Worm (Caenorhabditis elegans) whole organism, young adult: ENCODE results near the gene fbxa-182.

ENCODE experiments used
- Y53F4B.3 ChIP-seq: fragments of 200-800 bp; sonication (Bioruptor generic); IDR thresholded peaks from 2 replicates; pipeline ENCODE4 v1.3.6; 2022; ENCODE audit warnings: missing genetic modification reagents, missing genetic modification characterization, missing compliant biosample characterization
- hrde-1 ChIP-seq: sonication (generic microtip); optimal IDR thresholded peaks from 2 replicates; lab custom pipeline; 2016; ENCODE audit warnings: missing genetic modification characterization, mild to moderate bottlenecking, missing compliant biosample characterization, moderate library complexity, missing genotype, missing genetic modification reagents, borderline replicate concordance
- pha-4 ChIP-seq: fragments of 150-350 bp; sonication (generic microtip); optimal IDR thresholded peaks from 2 replicates; lab custom pipeline; 2014; ENCODE audit warnings: missing biosample characterization, missing genetic modification reagents, missing genetic modification characterization

- TF ChIP-seq hrde-1 (tag; lab: Kevin White, UChicago) (no peak), pha-4 (no peak), Y53F4B.3 (no peak)
Observed at ce11 chrII:2420685-2421084, 8.1 kb upstream of the fbxa-182 start.
